Worm (Caenorhabditis elegans): ENCODE data around the gene snx-17.

Gene snx-17

DNA sequence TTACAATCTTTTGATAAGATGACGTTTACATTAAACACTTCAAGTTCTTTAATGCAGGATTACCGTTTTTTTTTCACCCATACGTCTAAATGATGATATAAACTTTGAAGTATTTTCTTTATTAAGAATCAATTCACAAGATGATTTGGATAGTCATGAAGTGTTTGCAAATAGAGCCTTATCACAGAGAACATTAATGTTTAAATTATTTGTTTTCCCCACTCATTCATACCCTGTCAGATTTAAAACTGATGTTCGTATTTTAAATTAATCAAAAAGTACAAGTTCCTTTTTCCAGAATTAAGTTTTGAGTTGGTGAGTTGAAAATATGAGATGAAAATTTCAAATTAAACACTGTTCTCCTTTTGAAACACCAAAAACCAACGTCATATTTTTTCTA lies 31.4 kb downstream of the snx-17 start, which contains the start of gene R03G8.3:
R03G8.3 (plus strand) TSS at position 301 of the 400 bp plus-strand sequence.
- TF ChIP-seq tab-1 (GFP tag; IDR thresholded peaks at IDR 0.05) (no peak), T22C8.4 (GFP tag; IDR thresholded peaks at IDR 0.05) (no peak), med-1 (GFP tag; optimal IDR thresholded peaks at IDR 0.05; ENCODE audit: insufficient read depth) (no peak), flt-1 (GFP tag; IDR thresholded peaks at IDR 0.05) (no peak), ref-1 (GFP tag; conservative IDR thresholded peaks at IDR 0.05) (no peak), klf-2 (GFP tag; conservative IDR thresholded peaks at IDR 0.05) (no peak), ztf-29 (GFP tag; IDR thresholded peaks at IDR 0.05) (no peak), cog-1 (tag; optimal IDR thresholded peaks at IDR 0.05) (no peak), ztf-23 (GFP tag; IDR thresholded peaks at IDR 0.05) (no peak)

DNA sequence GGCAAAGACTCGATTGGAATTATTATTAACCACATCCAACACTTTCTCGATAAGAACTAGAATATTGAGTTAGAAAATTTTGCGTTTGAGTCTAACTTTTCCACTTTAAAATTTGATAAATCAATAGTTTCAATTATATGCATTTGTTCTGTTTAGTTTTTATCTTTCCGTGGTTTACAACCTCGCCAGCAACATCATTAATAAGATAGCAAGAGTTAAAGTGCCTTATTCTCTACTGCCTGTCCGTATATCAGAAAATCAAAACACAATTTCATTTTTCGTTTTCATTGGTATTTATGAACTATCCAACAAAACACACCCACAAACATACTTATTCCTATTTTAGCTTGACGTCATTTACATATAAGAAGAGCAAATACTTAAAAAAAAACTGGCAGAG lies 33.6 kb downstream of the snx-17 start:
- no peak for TF ChIP-seq tab-1 (GFP tag; IDR thresholded peaks at IDR 0.05)
- TF ChIP-seq ztf-29 (GFP tag; IDR thresholded peaks at IDR 0.05) = no peak
- TF ChIP-seq klf-2 (GFP tag; conservative IDR thresholded peaks at IDR 0.05) = no peak
- TF ChIP-seq ztf-23 (GFP tag; IDR thresholded peaks at IDR 0.05) = no peak

DNA sequence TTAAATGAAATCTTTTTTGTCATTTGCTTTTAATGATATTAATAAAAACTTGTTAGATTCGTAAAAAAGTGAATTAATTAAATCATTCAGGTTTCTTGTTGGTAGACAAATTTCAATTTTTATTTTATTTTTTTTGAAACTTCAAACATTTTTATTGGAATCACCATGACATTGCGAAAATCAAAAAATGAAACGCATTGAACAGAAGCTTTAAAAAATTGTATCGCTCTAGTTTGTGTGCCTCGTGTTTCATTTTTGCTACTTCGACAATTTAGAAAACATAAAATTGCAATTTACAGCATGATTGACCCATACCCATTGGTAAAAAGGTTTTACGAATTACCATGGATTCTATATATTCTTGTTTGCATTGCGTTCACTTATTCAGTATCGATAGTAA lies 37.8 kb downstream of the snx-17 start, which contains the start of gene R03G8.1:
R03G8.1 (plus strand) TSS at position 301 of the 400 bp plus-strand sequence.
- TF ChIP-seq tab-1 (GFP tag; IDR thresholded peaks at IDR 0.05) = no peak
- no peak for TF ChIP-seq ztf-29 (GFP tag; IDR thresholded peaks at IDR 0.05)
- no peak for TF ChIP-seq ztf-23 (GFP tag; IDR thresholded peaks at IDR 0.05)
- no peak for TF ChIP-seq flt-1 (GFP tag; IDR thresholded peaks at IDR 0.05)
- no peak for TF ChIP-seq cog-1 (tag; optimal IDR thresholded peaks at IDR 0.05)
- TF ChIP-seq klf-2 (GFP tag; conservative IDR thresholded peaks at IDR 0.05) = no peak
- TF ChIP-seq ref-1 (GFP tag; conservative IDR thresholded peaks at IDR 0.05) = no peak

DNA sequence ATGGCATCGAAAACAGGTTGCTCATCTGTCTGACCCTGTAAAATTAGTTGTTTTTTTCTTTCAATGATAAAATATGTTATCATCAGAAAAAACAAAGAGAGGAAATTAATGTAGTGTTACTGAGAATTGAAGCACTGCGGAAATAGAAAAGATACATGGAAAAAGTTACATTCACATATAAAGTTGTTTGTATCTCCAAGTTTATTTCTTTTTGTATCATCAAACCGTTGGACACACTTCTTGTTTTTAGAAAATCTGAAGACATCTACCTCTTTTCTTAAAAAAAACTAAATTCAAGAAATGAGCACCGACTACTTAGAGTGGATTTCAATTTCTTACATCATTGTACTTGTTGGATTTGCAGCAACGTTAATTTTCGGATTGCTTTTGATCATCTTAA lies 39.8 kb downstream of the snx-17 start, which contains the start of gene str-10:
str-10 (plus strand) TSS at position 301 of the 400 bp plus-strand sequence.
- TF ChIP-seq cog-1 (tag; optimal IDR thresholded peaks at IDR 0.05) (no peak), klf-2 (GFP tag; conservative IDR thresholded peaks at IDR 0.05) (no peak), ztf-29 (GFP tag; IDR thresholded peaks at IDR 0.05) (no peak), tab-1 (GFP tag; IDR thresholded peaks at IDR 0.05) (no peak), T22C8.4 (GFP tag; IDR thresholded peaks at IDR 0.05) (no peak), ztf-23 (GFP tag; IDR thresholded peaks at IDR 0.05) (no peak), med-1 (GFP tag; optimal IDR thresholded peaks at IDR 0.05; ENCODE audit: insufficient read depth) (no peak), flt-1 (GFP tag; IDR thresholded peaks at IDR 0.05) (no peak), ref-1 (GFP tag; conservative IDR thresholded peaks at IDR 0.05) (no peak)

DNA sequence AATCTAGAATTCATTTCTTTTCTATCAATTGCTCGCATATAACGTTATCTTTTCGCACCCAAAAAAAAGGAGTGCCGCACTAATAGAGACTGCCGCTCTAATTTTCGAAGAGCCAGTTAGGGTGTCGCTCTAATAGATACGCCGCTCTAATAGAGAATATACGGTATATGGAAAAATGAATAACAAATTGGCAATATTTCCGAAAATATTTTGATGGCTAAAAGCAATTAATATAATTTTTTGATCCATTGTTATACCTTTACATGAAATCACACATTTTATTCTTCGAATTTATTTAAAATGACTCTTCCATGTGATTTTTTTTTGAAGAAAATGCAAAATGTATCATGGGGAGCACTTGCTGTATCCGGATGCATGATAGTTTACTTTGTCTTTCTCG lies 44.2 kb downstream of the snx-17 start, which contains the start of gene K03A11.4:
K03A11.4 (plus strand) TSS at position 301 of the 400 bp plus-strand sequence.
- TF ChIP-seq med-1 (GFP tag; optimal IDR thresholded peaks at IDR 0.05; ENCODE audit: insufficient read depth) (no peak), cog-1 (tag; optimal IDR thresholded peaks at IDR 0.05) (no peak), klf-2 (GFP tag; conservative IDR thresholded peaks at IDR 0.05) (no peak), flt-1 (GFP tag; IDR thresholded peaks at IDR 0.05) (no peak), T22C8.4 (GFP tag; IDR thresholded peaks at IDR 0.05) (no peak), ztf-29 (GFP tag; IDR thresholded peaks at IDR 0.05) (no peak), ref-1 (GFP tag; conservative IDR thresholded peaks at IDR 0.05) (no peak), ztf-23 (GFP tag; IDR thresholded peaks at IDR 0.05) (no peak), tab-1 (GFP tag; IDR thresholded peaks at IDR 0.05) (no peak)

DNA sequence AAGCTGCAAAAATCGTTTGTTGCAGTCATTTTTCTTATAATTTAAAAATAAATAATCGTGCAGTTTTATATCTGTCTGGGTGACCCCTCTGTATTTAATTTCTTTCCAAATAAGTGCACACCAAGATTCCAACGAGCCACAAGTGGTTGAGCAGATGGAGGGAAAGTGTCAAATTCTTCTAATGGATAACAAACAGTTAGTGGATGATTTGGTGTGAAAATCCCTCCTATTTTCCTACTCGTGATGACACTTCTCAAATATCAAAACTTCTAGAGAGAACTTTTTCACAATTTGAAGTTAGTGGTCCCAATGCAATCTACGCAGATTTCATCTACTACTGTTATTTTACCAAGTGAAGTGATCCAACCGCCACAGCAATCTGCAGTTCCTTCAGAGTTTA lies 47.7 kb downstream of the snx-17 start, which contains the start of gene ceh-28:
ceh-28 (plus strand) TSS at position 301 of the 400 bp plus-strand sequence.
- TF ChIP-seq ref-1 (GFP tag; conservative IDR thresholded peaks at IDR 0.05) = no peak
- no peak for TF ChIP-seq tab-1 (GFP tag; IDR thresholded peaks at IDR 0.05)
- TF ChIP-seq klf-2 (GFP tag; conservative IDR thresholded peaks at IDR 0.05) = no peak
- TF ChIP-seq med-1 (GFP tag; optimal IDR thresholded peaks at IDR 0.05; ENCODE audit: insufficient read depth) = no peak
- no peak for TF ChIP-seq flt-1 (GFP tag; IDR thresholded peaks at IDR 0.05)
- no peak for TF ChIP-seq ztf-23 (GFP tag; IDR thresholded peaks at IDR 0.05)
- no peak for TF ChIP-seq T22C8.4 (GFP tag; IDR thresholded peaks at IDR 0.05)
- no peak for TF ChIP-seq cog-1 (tag; optimal IDR thresholded peaks at IDR 0.05)
- no peak for TF ChIP-seq ztf-29 (GFP tag; IDR thresholded peaks at IDR 0.05)

DNA sequence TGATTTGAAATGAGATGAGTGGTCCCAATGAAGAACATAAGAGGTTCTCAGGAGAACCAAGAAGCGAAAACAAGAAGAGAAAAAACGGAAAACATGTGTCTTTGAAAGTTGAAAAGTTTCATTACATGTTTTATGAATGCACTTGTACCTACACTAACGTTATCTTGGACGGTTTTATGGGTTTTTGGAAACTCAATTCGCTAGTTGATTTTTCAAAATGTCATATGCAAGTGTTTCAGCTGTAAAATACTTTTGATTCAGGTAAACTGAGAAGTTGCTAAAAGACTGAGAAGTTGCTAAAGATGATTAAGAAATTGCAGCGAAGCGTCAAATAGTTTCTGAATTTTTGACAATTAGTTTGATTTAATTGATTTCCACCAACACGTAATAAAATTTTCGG lies 51.0 kb downstream of the snx-17 start, which contains the start of gene cpx-2:
cpx-2 (minus strand) TSS at position 101 of the 400 bp plus-strand sequence.
- no peak for TF ChIP-seq flt-1 (GFP tag; IDR thresholded peaks at IDR 0.05)
- no peak for TF ChIP-seq ztf-23 (GFP tag; IDR thresholded peaks at IDR 0.05)
- no peak for TF ChIP-seq ref-1 (GFP tag; conservative IDR thresholded peaks at IDR 0.05)
- no peak for TF ChIP-seq ztf-29 (GFP tag; IDR thresholded peaks at IDR 0.05)
- TF ChIP-seq tab-1 (GFP tag; IDR thresholded peaks at IDR 0.05) = no peak
- no peak for TF ChIP-seq med-1 (GFP tag; optimal IDR thresholded peaks at IDR 0.05; ENCODE audit: insufficient read depth)
- no peak for TF ChIP-seq cog-1 (tag; optimal IDR thresholded peaks at IDR 0.05)
- no peak for TF ChIP-seq klf-2 (GFP tag; conservative IDR thresholded peaks at IDR 0.05)
- TF ChIP-seq T22C8.4 (GFP tag; IDR thresholded peaks at IDR 0.05) = no peak
